Fruit fly (Drosophila melanogaster): Measurements from ENCODE around the gene Cyp4d2.

Cyp4d2 gene

DNA sequence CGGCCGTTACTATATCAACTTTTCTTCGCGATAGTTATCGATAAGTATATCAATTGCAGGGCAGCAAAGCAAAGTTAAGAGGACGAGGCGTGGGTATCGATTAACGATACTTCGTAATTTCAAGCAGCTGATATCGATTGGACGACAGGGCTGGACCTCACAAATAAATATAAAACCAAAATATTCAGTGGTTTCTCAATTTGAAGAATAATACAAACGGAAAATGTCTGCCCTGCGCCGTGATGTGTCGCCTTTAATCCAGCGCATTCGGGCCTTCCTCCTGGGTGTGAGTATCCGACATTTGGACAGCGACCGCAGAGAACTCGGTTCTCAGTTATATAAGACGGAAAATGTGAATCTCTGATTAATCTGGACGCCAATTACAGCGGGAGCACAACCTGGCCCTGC, 3.4 kb upstream of the Cyp4d2 start, which contains the start of gene ND-B14.5A (continued):
- TF ChIP-seq slbo (GFP tag; IDR thresholded peaks at IDR 0.05) (no peak), CG30403 (GFP tag; optimal IDR thresholded peaks at IDR 0.05) (no peak), CG5953 (GFP tag; IDR thresholded peaks at IDR 0.05) (no peak), ab (GFP tag; optimal IDR thresholded peaks at IDR 0.05) (no peak), CG12659 (GFP tag; optimal IDR thresholded peaks at IDR 0.05) (peak; percentile 48), abd-A (tag; optimal IDR thresholded peaks at IDR 0.05) (no peak), B-H1 (GFP tag; IDR thresholded peaks at IDR 0.05) (no peak), MTF-1 (GFP tag; optimal IDR thresholded peaks at IDR 0.05; ENCODE audit: borderline replicate concordance) (no peak), CG4617 (GFP tag; optimal IDR thresholded peaks at IDR 0.05; ENCODE audit: borderline replicate concordance) (peak; percentile 61), ash1 (GFP tag; optimal IDR thresholded peaks at IDR 0.05) (no peak), amos (GFP tag; IDR thresholded peaks at IDR 0.05; ENCODE audit: partially characterized antibody) (peak; percentile 93), bsh (GFP tag; optimal IDR thresholded peaks at IDR 0.05) (no peak), twi (tag; optimal IDR thresholded peaks at IDR 0.05) (no peak), vvl (GFP tag; IDR thresholded peaks at IDR 0.05) (peak; percentile 22; the same call in 1 of the 2 replicates), Mrtf (GFP tag; IDR thresholded peaks at IDR 0.05) (no peak), sima (GFP tag; optimal IDR thresholded peaks at IDR 0.05) (no peak), kay (GFP tag; optimal IDR thresholded peaks at IDR 0.05) (no peak), mld (GFP tag; IDR thresholded peaks at IDR 0.05; ENCODE audit: partially characterized antibody) (peak; percentile 96), CG13287 (GFP tag; IDR thresholded peaks at IDR 0.05; ENCODE audit: partially characterized antibody) (peak; percentile 97), cas (GFP tag; IDR thresholded peaks at IDR 0.05) (no peak), rib (GFP tag; IDR thresholded peaks at IDR 0.05) (no peak), pros (GFP tag; optimal IDR thresholded peaks at IDR 0.05) (no peak), Rx (GFP tag; IDR thresholded peaks at IDR 0.05) (no peak), ap (GFP tag; IDR thresholded peaks at IDR 0.05) (no peak), CG7745 (tag; optimal IDR thresholded peaks at IDR 0.05) (no peak), Sox102F (GFP tag; optimal IDR thresholded peaks at IDR 0.05) (no peak), schlank (tag; optimal IDR thresholded peaks at IDR 0.05) (no peak), eve (GFP tag; optimal IDR thresholded peaks at IDR 0.05) (no peak), dm (GFP tag; optimal IDR thresholded peaks at IDR 0.05) (no peak), dmrt11E (tag; optimal IDR thresholded peaks at IDR 0.05) (no peak), CG11247 (GFP tag; IDR thresholded peaks at IDR 0.05) (no peak), Xbp1 (GFP tag; optimal IDR thresholded peaks at IDR 0.05) (no peak), CG14710 (tag; optimal IDR thresholded peaks at IDR 0.05) (peak; percentile 43), HLHmδ (GFP tag; optimal IDR thresholded peaks at IDR 0.05) (no peak), Lhr (GFP tag; optimal IDR thresholded peaks at IDR 0.05) (no peak), CG4282 (GFP tag; optimal IDR thresholded peaks at IDR 0.05) (no peak), CG14860 (GFP tag; IDR thresholded peaks at IDR 0.05; ENCODE audit: partially characterized antibody) (peak; percentile 97), kni (GFP tag; optimal IDR thresholded peaks at IDR 0.05) (no peak), run (tag; optimal IDR thresholded peaks at IDR 0.05) (no peak), salm (tag; optimal IDR thresholded peaks at IDR 0.05) (no peak), CG8290 (GFP tag; optimal IDR thresholded peaks at IDR 0.05) (no peak), CG8290 (tag; optimal IDR thresholded peaks at IDR 0.05) (peak in 1 of 2 experiments; percentile 27), CG17829 (tag; optimal IDR thresholded peaks at IDR 0.05) (peak; percentile 18), CG11456 (GFP tag; IDR thresholded peaks at IDR 0.05) (no peak), zf30C (GFP tag; optimal IDR thresholded peaks at IDR 0.05) (no peak), MESR4 (GFP tag; optimal IDR thresholded peaks at IDR 0.05) (peak; percentile 58), Ets97D (GFP tag; optimal IDR thresholded peaks at IDR 0.05) (peak; percentile 40), CG12104 (GFP tag; optimal IDR thresholded peaks at IDR 0.05) (no peak), ERR (GFP tag; optimal IDR thresholded peaks at IDR 0.05) (no peak), lab (GFP tag; optimal IDR thresholded peaks at IDR 0.05) (no peak), usp (GFP tag; optimal IDR thresholded peaks at IDR 0.05) (no peak), CG7357 (GFP tag; IDR thresholded peaks at IDR 0.05) (no peak)

All from whole organism, embryonic.